Worm (Caenorhabditis elegans) whole organism, L1 larva: Measurements from ENCODE around the gene C05B5.5.

Source experiments
- ama-1 ChIP-seq: fragments of 150-350 bp; optimal IDR thresholded peaks from 2 replicates; lab custom pipeline; 2014
- efl-1 ChIP-seq, 4 experiments: fragments of 150-350 bp; optimal IDR thresholded peaks in 3 of 4; peaks in 1 of 4; 1 replicate in 1 of 4; 2 replicates in 3 of 4; lab custom pipeline; 2014; ENCODE audit warnings: missing biosample characterization in 2 of 4, missing genetic modification characterization in 2 of 4, missing genetic modification reagents in 2 of 4
- elt-2 ChIP-seq: sonication (generic microtip); optimal IDR thresholded peaks from 2 replicates; lab custom pipeline; 2016; ENCODE audit warnings: missing genetic modification characterization, mild to moderate bottlenecking, inconsistent platforms, missing compliant biosample characterization, missing genetic modification reagents
- hlh-4 ChIP-seq: sonication (generic microtip); optimal IDR thresholded peaks from 2 replicates; lab custom pipeline; 2016; ENCODE audit warnings: mild to moderate bottlenecking, missing genetic modification characterization, missing compliant biosample characterization
- irx-1 ChIP-seq: sonication (generic microtip); optimal IDR thresholded peaks from 2 replicates; lab custom pipeline; 2016; ENCODE audit warnings: missing genetic modification characterization, missing compliant biosample characterization
- lin-13 ChIP-seq: fragments of 150-350 bp; optimal IDR thresholded peaks from 2 replicates; lab custom pipeline; 2014; ENCODE audit warnings: missing biosample characterization, missing genetic modification reagents, missing genetic modification characterization
- mdl-1 ChIP-seq, 2 experiments: fragments of 150-350 bp; optimal IDR thresholded peaks; 2 replicates each; lab custom pipeline; 2014 to 2017; ENCODE audit warnings: missing biosample characterization in 2 of 2, missing genetic modification characterization in 2 of 2, inconsistent platforms in 1 of 2
- nhr-11 ChIP-seq: fragments of 150-350 bp; optimal IDR thresholded peaks from 2 replicates; lab custom pipeline; 2014; ENCODE audit warnings: missing biosample characterization, missing genetic modification characterization
- nhr-28 ChIP-seq: fragments of 150-350 bp; optimal IDR thresholded peaks from 2 replicates; lab custom pipeline; 2014; ENCODE audit warnings: missing biosample characterization, missing genetic modification characterization

DNA sequence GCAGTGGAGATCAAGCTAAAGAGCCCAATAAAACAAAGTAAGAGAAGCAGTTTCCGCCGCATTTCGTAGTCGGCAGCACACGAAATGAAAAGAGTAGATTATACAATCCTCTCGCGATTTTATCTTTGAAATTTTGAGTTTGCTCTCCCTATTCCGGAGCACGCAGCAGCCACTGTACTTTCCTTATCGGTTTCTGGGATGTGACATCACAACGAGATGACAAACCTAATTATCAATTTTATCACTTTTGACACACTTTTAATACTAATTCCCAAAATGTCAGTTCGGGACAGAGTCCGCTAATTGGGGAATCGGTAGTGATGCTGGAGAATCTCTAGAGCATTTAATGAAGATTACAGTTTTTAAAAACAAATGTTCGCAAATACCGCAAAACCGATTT, 48.5 kb downstream of the C05B5.5 start, which contains the start of gene T16G12.1:
- TF ChIP-seq lin-13 (no peak), irx-1 (tag; lab: Kevin White, UChicago) (no peak), ama-1 (no peak), elt-2 (peak; percentile 61), nhr-11 (no peak), efl-1 (optimal IDR thresholded peaks at IDR 0.05; lab: Kevin White, UChicago) (no peak), efl-1 (GFP tag; optimal IDR thresholded peaks at IDR 0.05 in 1 of 2; lab: Kevin White, UChicago) (no peak), hlh-4 (tag; lab: Kevin White, UChicago) (no peak), mdl-1 (tag; optimal IDR thresholded peaks at IDR 0.05; lab: Kevin White, UChicago) (no peak), nhr-28 (tag; lab: Kevin White, UChicago) (no peak)
